Fruit fly (Drosophila melanogaster): ENCODE measurements around the gene CG14115.

Gene CG14115

dm6 chr3L:13015823-13016465, 45.3 kb downstream of the CG14115 start, which contains the start of gene CG11267 (continued):
- TF ChIP-seq MTF-1 (GFP tag; optimal IDR thresholded peaks at IDR 0.05; ENCODE audit: borderline replicate concordance) (peak; percentile 71), gt (GFP tag; IDR thresholded peaks at IDR 0.05) (peak; percentile 46; the same call in 1 of the 2 replicates), salm (tag; optimal IDR thresholded peaks at IDR 0.05) (peak; percentile 56), CG11085 (GFP tag; IDR thresholded peaks at IDR 0.05) (peak; percentile 81), Doc3 (GFP tag; IDR thresholded peaks at IDR 0.05; ENCODE audit: partially characterized antibody) (0 out of 3 replicates have a peak, but pooled peaks have one; percentile 21), rib (GFP tag; IDR thresholded peaks at IDR 0.05) (peak; percentile 79), CG3065 (GFP tag; optimal IDR thresholded peaks at IDR 0.05) (no peak), Asciz (GFP tag; optimal IDR thresholded peaks at IDR 0.05) (peak; percentile 78), NC2β (GFP tag; optimal IDR thresholded peaks at IDR 0.05) (peak; percentile 30), CG9932 (GFP tag; IDR thresholded peaks at IDR 0.05) (peak; percentile 96), Rx (GFP tag; IDR thresholded peaks at IDR 0.05) (peak; percentile 91), CG8478 (optimal IDR thresholded peaks at IDR 0.05) (no peak), CG17186 (GFP tag; optimal IDR thresholded peaks at IDR 0.05) (peak; percentile 42), wdn (GFP tag; IDR thresholded peaks at IDR 0.05) (peak; percentile 88), Chrac-16 (GFP tag; optimal IDR thresholded peaks at IDR 0.05) (peak; percentile 62), Sox100B (GFP tag; optimal IDR thresholded peaks at IDR 0.05) (peak; percentile 86), CG15011 (GFP tag; optimal IDR thresholded peaks at IDR 0.05) (peak; percentile 72), Ssrp (tag; optimal IDR thresholded peaks at IDR 0.05) (peak; percentile 73), Dip3 (GFP tag; optimal IDR thresholded peaks at IDR 0.05) (peak; percentile 85), gcm2 (GFP tag; optimal IDR thresholded peaks at IDR 0.05) (no peak), CkIIα-i1 (GFP tag; IDR thresholded peaks at IDR 0.05) (peak; percentile 55; the same call in 1 of the 2 replicates), CG2129 (GFP tag; IDR thresholded peaks at IDR 0.05; ENCODE audit: partially characterized antibody) (no peak), CG15479 (GFP tag; optimal IDR thresholded peaks at IDR 0.05) (no peak), cg (GFP tag; optimal IDR thresholded peaks at IDR 0.05) (no peak), sim (GFP tag; IDR thresholded peaks at IDR 0.05) (peak; percentile 82), Dll (GFP tag; IDR thresholded peaks at IDR 0.05; ENCODE audit: partially characterized antibody) (no peak), CG9817 (tag; optimal IDR thresholded peaks at IDR 0.05) (peak; percentile 82), CG17568 (GFP tag; optimal IDR thresholded peaks at IDR 0.05) (peak; percentile 62), B-H1 (GFP tag; IDR thresholded peaks at IDR 0.05) (peak; percentile 87), pum (GFP tag; optimal IDR thresholded peaks at IDR 0.05) (peak; percentile 67), bigmax (GFP tag; optimal IDR thresholded peaks at IDR 0.05) (no peak), otp (GFP tag; IDR thresholded peaks at IDR 0.05) (peak; percentile 94), aop (GFP tag; IDR thresholded peaks at IDR 0.05) (peak; percentile 85), Fer1 (GFP tag; optimal IDR thresholded peaks at IDR 0.05) (peak; percentile 88), CG6765 (GFP tag; optimal IDR thresholded peaks at IDR 0.05) (peak; percentile 68), CG2678 (tag; optimal IDR thresholded peaks at IDR 0.05) (peak; percentile 92), CG5245 (GFP tag; optimal IDR thresholded peaks at IDR 0.05) (peak; percentile 77), Jarid2 (GFP tag; optimal IDR thresholded peaks at IDR 0.05) (peak; percentile 44), CG16779 (GFP tag; IDR thresholded peaks at IDR 0.05) (peak; percentile 82), YL-1 (GFP tag; optimal IDR thresholded peaks at IDR 0.05) (peak; percentile 39), CG12155 (GFP tag; optimal IDR thresholded peaks at IDR 0.05) (peak; percentile 68), sc (optimal IDR thresholded peaks at IDR 0.05) (no peak), sc (GFP tag; optimal IDR thresholded peaks at IDR 0.05) (peak; percentile 26), fd64A (GFP tag; optimal IDR thresholded peaks at IDR 0.05) (no peak), CG10147 (GFP tag; optimal IDR thresholded peaks at IDR 0.05) (peak; percentile 87), sens-2 (GFP tag; IDR thresholded peaks at IDR 0.05) (peak; percentile 91), twi (tag; optimal IDR thresholded peaks at IDR 0.05) (peak; percentile 17), ttk (GFP tag; IDR thresholded peaks at IDR 0.05) (peak; percentile 74), CG12769 (tag; optimal IDR thresholded peaks at IDR 0.05) (peak; percentile 83), Ptx1 (GFP tag; IDR thresholded peaks at IDR 0.05) (peak; percentile 86)
